Fruit fly (Drosophila melanogaster): ENCODE measurements around the gene fon.

Gene fon

dm6 chr2L:19335052-19335451, 51.0 kb downstream of the fon start (continued):
- TF ChIP-seq CG30403 (GFP tag; optimal IDR thresholded peaks at IDR 0.05) (peak; percentile 65), Hsf (GFP tag; optimal IDR thresholded peaks at IDR 0.05) (peak; percentile 69), Deaf1 (tag; optimal IDR thresholded peaks at IDR 0.05) (no peak), CG32767 (GFP tag; IDR thresholded peaks at IDR 0.05) (peak; percentile 35; the same call in 1 of the 2 replicates), NfI (GFP tag; optimal IDR thresholded peaks at IDR 0.05) (peak; percentile 16), Ada2b (GFP tag; IDR thresholded peaks at IDR 0.05) (no peak), CG7357 (GFP tag; IDR thresholded peaks at IDR 0.05) (no peak), CG10979 (tag; optimal IDR thresholded peaks at IDR 0.05) (peak; percentile 78), Hr39 (optimal IDR thresholded peaks at IDR 0.05) (no peak), Spps (tag; optimal IDR thresholded peaks at IDR 0.05) (peak; percentile 46), bab2 (GFP tag; optimal IDR thresholded peaks at IDR 0.05) (peak; percentile 48), CG2889 (GFP tag; IDR thresholded peaks at IDR 0.05) (no peak), CkIIα-i1 (GFP tag; IDR thresholded peaks at IDR 0.05) (no peak), kni (GFP tag; optimal IDR thresholded peaks at IDR 0.05) (no peak), unc-4 (GFP tag; IDR thresholded peaks at IDR 0.05; ENCODE audit: partially characterized antibody) (no peak), sr (GFP tag; IDR thresholded peaks at IDR 0.05) (no peak), CG13775 (GFP tag; optimal IDR thresholded peaks at IDR 0.05) (peak; percentile 67), Sox102F (GFP tag; optimal IDR thresholded peaks at IDR 0.05) (peak; percentile 57), pho (GFP tag; optimal IDR thresholded peaks at IDR 0.05) (peak; percentile 13), Jarid2 (GFP tag; optimal IDR thresholded peaks at IDR 0.05) (no peak), Oli (tag; optimal IDR thresholded peaks at IDR 0.05) (peak; percentile 59), cato (GFP tag; optimal IDR thresholded peaks at IDR 0.05; ENCODE audit: borderline replicate concordance) (no peak), zfh2 (GFP tag; optimal IDR thresholded peaks at IDR 0.05) (peak; percentile 20), cg (GFP tag; optimal IDR thresholded peaks at IDR 0.05) (no peak), CG12104 (GFP tag; optimal IDR thresholded peaks at IDR 0.05) (peak; percentile 31), usp (GFP tag; optimal IDR thresholded peaks at IDR 0.05) (no peak), CG2120 (GFP tag; optimal IDR thresholded peaks at IDR 0.05) (peak; percentile 54), zfh1 (GFP tag; IDR thresholded peaks at IDR 0.05) (peak; percentile 77), CG1603 (tag; optimal IDR thresholded peaks at IDR 0.05) (peak; percentile 34), stc (GFP tag; IDR thresholded peaks at IDR 0.05) (peak; percentile 32; the same call in 1 of the 2 replicates), ATbp (GFP tag; optimal IDR thresholded peaks at IDR 0.05) (peak; percentile 53), Atf3 (GFP tag; optimal IDR thresholded peaks at IDR 0.05) (peak; percentile 26), CG2875 (GFP tag; optimal IDR thresholded peaks at IDR 0.05) (peak; percentile 7), phol (tag; optimal IDR thresholded peaks at IDR 0.05) (peak; percentile 76), CG11085 (GFP tag; IDR thresholded peaks at IDR 0.05) (no peak), CG10565 (GFP tag; optimal IDR thresholded peaks at IDR 0.05) (no peak), grau (tag; optimal IDR thresholded peaks at IDR 0.05) (peak; percentile 67), HmgD (GFP tag; optimal IDR thresholded peaks at IDR 0.05) (no peak), lilli (GFP tag; optimal IDR thresholded peaks at IDR 0.05) (peak; percentile 52), fu2 (GFP tag; optimal IDR thresholded peaks at IDR 0.05) (no peak), mirr (GFP tag; optimal IDR thresholded peaks at IDR 0.05) (no peak), gcm (GFP tag; optimal IDR thresholded peaks at IDR 0.05) (peak; percentile 18), CG6765 (GFP tag; optimal IDR thresholded peaks at IDR 0.05) (peak; percentile 10), CG12942 (GFP tag; optimal IDR thresholded peaks at IDR 0.05) (peak; percentile 34), Ravus (GFP tag; IDR thresholded peaks at IDR 0.05) (peak; percentile 43), en (GFP tag; optimal IDR thresholded peaks at IDR 0.05) (peak; percentile 2), CG9437 (GFP tag; optimal IDR thresholded peaks at IDR 0.05) (peak; percentile 38), CG17361 (GFP tag; IDR thresholded peaks at IDR 0.05) (peak; percentile 68; the same call in 2 of the 3 replicates), dpn (GFP tag; optimal IDR thresholded peaks at IDR 0.05) (peak in 1 of 2 experiments; percentile 40), vvl (GFP tag; IDR thresholded peaks at IDR 0.05) (peak; percentile 72), ci (GFP tag; IDR thresholded peaks at IDR 0.05) (peak; percentile 52; the same call in 2 of the 3 replicates), ac (GFP tag; optimal IDR thresholded peaks at IDR 0.05) (peak; percentile 27)
